Worm (Caenorhabditis elegans) whole organism, young adult: ENCODE results near the gene F20A1.4.

ENCODE experiments used
- B0261.1 ChIP-seq: sonication (generic microtip); optimal IDR thresholded peaks from 2 replicates; lab custom pipeline; 2016; ENCODE audit warnings: mild to moderate bottlenecking, missing genetic modification characterization, moderate library complexity, missing compliant biosample characterization
- C06A6.2 ChIP-seq: fragments of 200-800 bp; sonication (Bioruptor generic); conservative IDR thresholded peaks from 2 replicates; pipeline ENCODE4 v1.3.6; 2022; ENCODE audit warnings: missing genetic modification characterization, missing compliant biosample characterization
- F10E7.11 ChIP-seq: sonication (generic microtip); optimal IDR thresholded peaks from 2 replicates; lab custom pipeline; 2017; ENCODE audit warnings: mild to moderate bottlenecking, missing genetic modification characterization, moderate library complexity, missing compliant biosample characterization
- F33H1.4 ChIP-seq: fragments of 200-800 bp; sonication (Bioruptor generic); IDR thresholded peaks from 2 replicates; pipeline ENCODE4 v1.3.6; 2022; ENCODE audit warnings: missing genetic modification reagents, missing genetic modification characterization, missing compliant biosample characterization
- F37B4.10 ChIP-seq: fragments of 200-800 bp; sonication (Bioruptor generic); IDR thresholded peaks from 2 replicates; pipeline ENCODE4 v1.3.6; 2022; ENCODE audit warnings: missing genetic modification characterization, missing compliant biosample characterization
- K11D2.4 ChIP-seq: fragments of 200-800 bp; sonication (Bioruptor generic); IDR thresholded peaks from 2 replicates; pipeline ENCODE4 v1.3.6; 2022; ENCODE audit warnings: missing genetic modification reagents, missing genetic modification characterization, missing compliant biosample characterization
- Y79H2A.3 ChIP-seq: fragments of 200-800 bp; sonication (Bioruptor generic); conservative IDR thresholded peaks from 2 replicates; pipeline ENCODE4 v1.3.6; 2022; ENCODE audit warnings: missing genetic modification reagents, missing genetic modification characterization, missing compliant biosample characterization
- Y95B8A.8 ChIP-seq: fragments of 200-800 bp; sonication (Bioruptor generic); IDR thresholded peaks from 2 replicates; pipeline ENCODE4 v1.3.6; 2022; ENCODE audit warnings: missing genetic modification reagents, missing genetic modification characterization, missing compliant biosample characterization
- atf-7 ChIP-seq: sonication (generic microtip); optimal IDR thresholded peaks from 2 replicates; lab custom pipeline; 2017; ENCODE audit warnings: mild to moderate bottlenecking, missing genetic modification characterization, missing compliant biosample characterization
- athp-1 ChIP-seq: sonication (generic microtip); optimal IDR thresholded peaks from 2 replicates; lab custom pipeline; 2017; ENCODE audit warnings: mild to moderate bottlenecking, missing genetic modification characterization, missing compliant biosample characterization
- attf-3 ChIP-seq: fragments of 200-800 bp; sonication (Bioruptor generic); conservative IDR thresholded peaks from 2 replicates; pipeline ENCODE4 v1.3.6; 2022; ENCODE audit warnings: missing genetic modification reagents, missing genetic modification characterization, missing compliant biosample characterization
- ceh-100 ChIP-seq: fragments of 200-800 bp; sonication (Bioruptor generic); IDR thresholded peaks from 2 replicates; pipeline ENCODE4 v1.3.6; 2022; ENCODE audit warnings: missing genetic modification reagents, missing genetic modification characterization, missing compliant biosample characterization
- ceh-91 ChIP-seq: fragments of 200-800 bp; sonication (Bioruptor generic); IDR thresholded peaks from 2 replicates; pipeline ENCODE4 v1.3.6; 2022; ENCODE audit warnings: missing genetic modification reagents, missing genetic modification characterization, missing compliant biosample characterization
- dpl-1 ChIP-seq: fragments of 150-350 bp; optimal IDR thresholded peaks from 2 replicates; lab custom pipeline; 2014; ENCODE audit warnings: missing biosample characterization, missing genetic modification reagents, missing genetic modification characterization
- egrh-3 ChIP-seq: fragments of 200-800 bp; sonication (Bioruptor generic); IDR thresholded peaks from 2 replicates; pipeline ENCODE4 v1.3.6; 2022; ENCODE audit warnings: missing genetic modification reagents, missing genetic modification characterization, missing compliant biosample characterization
- gei-17 ChIP-seq: fragments of 200-800 bp; sonication (Bioruptor generic); optimal IDR thresholded peaks from 2 replicates; lab custom pipeline; 2018; ENCODE audit warnings: mild to moderate bottlenecking, missing genetic modification characterization, missing compliant biosample characterization
- hlh-12 ChIP-seq: sonication (generic microtip); optimal IDR thresholded peaks from 2 replicates; lab custom pipeline; 2016; ENCODE audit warnings: missing genetic modification characterization, missing compliant biosample characterization
- let-526 ChIP-seq: fragments of 200-800 bp; sonication (Bioruptor generic); IDR thresholded peaks from 2 replicates; pipeline ENCODE4 v1.3.6; 2022; ENCODE audit warnings: missing genetic modification reagents, missing genetic modification characterization, missing compliant biosample characterization
- lin-35 ChIP-seq, 3 experiments: fragments of 150-350 bp in 2 of 3; sonication (generic microtip) in 1 of 3; optimal IDR thresholded peaks; 2 replicates each; lab custom pipeline; 2014 to 2018; ENCODE audit warnings: missing biosample characterization in 3 of 3, missing genetic modification characterization in 3 of 3, missing genetic modification reagents in 3 of 3
- lin-40 ChIP-seq: sonication (generic microtip); optimal IDR thresholded peaks from 2 replicates; lab custom pipeline; 2016; ENCODE audit warnings: missing genetic modification characterization, mild to moderate bottlenecking, missing compliant biosample characterization, missing genotype, missing genetic modification reagents
- lin-54 ChIP-seq: fragments of 200-800 bp; sonication (Bioruptor generic); optimal IDR thresholded peaks from 2 replicates; lab custom pipeline; 2018; ENCODE audit warnings: mild to moderate bottlenecking, missing genetic modification characterization, missing compliant biosample characterization
- madf-10 ChIP-seq: sonication (generic microtip); optimal IDR thresholded peaks from 2 replicates; lab custom pipeline; 2016; ENCODE audit warnings: mild to moderate bottlenecking, missing genetic modification characterization, missing compliant biosample characterization
- mcd-1 ChIP-seq: fragments of 200-800 bp; sonication (Bioruptor generic); IDR thresholded peaks from 2 replicates; pipeline ENCODE4 v1.3.6; 2022; ENCODE audit warnings: missing genetic modification reagents, missing genetic modification characterization, missing compliant biosample characterization
- nhr-179 ChIP-seq: sonication (generic microtip); optimal IDR thresholded peaks from 2 replicates; lab custom pipeline; 2016; ENCODE audit warnings: mild to moderate bottlenecking, missing genetic modification characterization, missing compliant biosample characterization
- nhr-27 ChIP-seq: fragments of 200-800 bp; sonication (Bioruptor generic); optimal IDR thresholded peaks from 2 replicates; lab custom pipeline; 2018; ENCODE audit warnings: mild to moderate bottlenecking, missing genetic modification characterization, moderate library complexity, missing compliant biosample characterization
- nhr-90 ChIP-seq: sonication (generic microtip); optimal IDR thresholded peaks from 2 replicates; lab custom pipeline; 2016; ENCODE audit warnings: missing genotype, mild to moderate bottlenecking, missing genetic modification characterization, missing compliant biosample characterization
- pbrm-1 ChIP-seq: fragments of 200-800 bp; sonication (Bioruptor generic); IDR thresholded peaks from 2 replicates; pipeline ENCODE4 v1.3.6; 2022; ENCODE audit warnings: missing genetic modification reagents, missing genetic modification characterization, missing compliant biosample characterization
- pha-4 ChIP-seq: fragments of 150-350 bp; sonication (generic microtip); optimal IDR thresholded peaks from 2 replicates; lab custom pipeline; 2014; ENCODE audit warnings: missing biosample characterization, missing genetic modification reagents, missing genetic modification characterization
- repo-1 ChIP-seq: sonication (generic microtip); optimal IDR thresholded peaks from 2 replicates; lab custom pipeline; 2017; ENCODE audit warnings: mild to moderate bottlenecking, missing genetic modification characterization, missing compliant biosample characterization
- snpc-1.3 ChIP-seq: sonication (generic microtip); optimal IDR thresholded peaks from 2 replicates; lab custom pipeline; 2017; ENCODE audit warnings: missing genetic modification characterization, mild to moderate bottlenecking, missing compliant biosample characterization, antibody characterized with exemption, moderate library complexity, missing genotype, missing genetic modification reagents; ENCODE audit not compliant: insufficient read depth
- tlf-1 ChIP-seq: fragments of 200-800 bp; sonication (Bioruptor generic); optimal IDR thresholded peaks from 2 replicates; lab custom pipeline; 2018; ENCODE audit warnings: mild to moderate bottlenecking, missing genetic modification characterization, missing compliant biosample characterization
- unc-62 ChIP-seq: fragments of 150-350 bp; optimal IDR thresholded peaks from 2 replicates; lab custom pipeline; 2014; ENCODE audit warnings: missing biosample characterization, missing genetic modification reagents, missing genetic modification characterization
- zim-3 ChIP-seq: sonication (generic microtip); optimal IDR thresholded peaks from 2 replicates; lab custom pipeline; 2017; ENCODE audit warnings: mild to moderate bottlenecking, missing genetic modification characterization, moderate library complexity, missing compliant biosample characterization
- ztf-18 ChIP-seq: sonication (generic microtip); optimal IDR thresholded peaks from 2 replicates; lab custom pipeline; 2016; ENCODE audit warnings: missing genotype, mild to moderate bottlenecking, missing genetic modification characterization, missing compliant biosample characterization
- ztf-6 ChIP-seq: fragments of 200-800 bp; sonication (Bioruptor generic); IDR thresholded peaks from 2 replicates; pipeline ENCODE4 v1.3.6; 2022; ENCODE audit warnings: missing genetic modification reagents, missing genetic modification characterization, missing compliant biosample characterization

The F20A1.4 gene

ce11 chrV:6993999-6994398 lies 27.7 kb downstream of the F20A1.4 start (continued):
- TF ChIP-seq madf-10 (tag; lab: Kevin White, UChicago), result no peak
- TF ChIP-seq K11D2.4 (GFP tag; lab: Robert Waterston, UW), result no peak
- TF ChIP-seq F37B4.10 (GFP tag; lab: Robert Waterston, UW), result no peak

ce11 chrV:6991771-6992170 lies 29.9 kb downstream of the F20A1.4 start, which contains the start of gene nhr-162:
Gene nhr-162, minus strand, starts transcription at chrV:6991871.
- TF ChIP-seq F37B4.10 (GFP tag; lab: Robert Waterston, UW), result no peak

ce11 chrV:6989626-6990138 lies 32.0 kb downstream of the F20A1.4 start, which contains the start of gene nhr-140:
Gene nhr-140, minus strand, starts transcription at chrV:6989676.
- no peak for TF ChIP-seq lin-35 (GFP tag; optimal IDR thresholded peaks at IDR 0.05; lab: Kevin White, UChicago)
- TF ChIP-seq egrh-3, result no peak
- no peak for TF ChIP-seq attf-3
- TF ChIP-seq nhr-27 (tag; lab: Kevin White, UChicago), result no peak
- TF ChIP-seq lin-40 (tag; lab: Kevin White, UChicago), result no peak
- no peak for TF ChIP-seq hlh-12 (tag; lab: Kevin White, UChicago)
- TF ChIP-seq pha-4 (tag; lab: Kevin White, UChicago), result no peak
- TF ChIP-seq lin-54, result no peak
- TF ChIP-seq tlf-1, result no peak
- no peak for TF ChIP-seq dpl-1 (GFP tag; lab: Kevin White, UChicago)
- no peak for TF ChIP-seq pbrm-1
- TF ChIP-seq nhr-179 (tag; lab: Kevin White, UChicago), result no peak
- TF ChIP-seq athp-1 (tag; lab: Kevin White, UChicago), result no peak
- TF ChIP-seq repo-1, result no peak
- TF ChIP-seq Y79H2A.3 (GFP tag; lab: Robert Waterston, UW), result no peak
- TF ChIP-seq atf-7 (tag; lab: Kevin White, UChicago), result no peak
- TF ChIP-seq unc-62 (GFP tag; lab: Kevin White, UChicago), result no peak
- no peak for TF ChIP-seq zim-3 (tag; lab: Kevin White, UChicago)
- TF ChIP-seq, all 124 proteins: peak for 0

ce11 chrV:6987673-6988072 lies 34.0 kb downstream of the F20A1.4 start, which contains the start of gene nhr-139:
Gene nhr-139, minus strand, starts transcription at chrV:6987773.
- TF ChIP-seq C06A6.2 (GFP tag; lab: Robert Waterston, UW), result no peak
- TF ChIP-seq gei-17 (GFP tag; lab: Kevin White, UChicago), result no peak
- no peak for TF ChIP-seq ztf-18 (tag; lab: Kevin White, UChicago)
- no peak for TF ChIP-seq Y95B8A.8 (GFP tag; lab: Robert Waterston, UW)
- TF ChIP-seq repo-1, result no peak
- no peak for TF ChIP-seq ceh-91
- TF ChIP-seq snpc-1.3, result no peak
- no peak for TF ChIP-seq ztf-6 (GFP tag; lab: Robert Waterston, UW)
- TF ChIP-seq nhr-90 (tag; lab: Kevin White, UChicago), result no peak
- TF ChIP-seq mcd-1 (GFP tag; lab: Robert Waterston, UW), result no peak
- TF ChIP-seq Y79H2A.3 (GFP tag; lab: Robert Waterston, UW), result no peak
- no peak for TF ChIP-seq let-526
- TF ChIP-seq F33H1.4, result no peak
- TF ChIP-seq F10E7.11 (tag; lab: Kevin White, UChicago), result no peak
- TF ChIP-seq ceh-100 (GFP tag; lab: Robert Waterston, UW), result no peak
- no peak for TF ChIP-seq B0261.1 (tag; lab: Kevin White, UChicago)
